Worm (Caenorhabditis elegans) whole organism, early embryonic: Measurements from ENCODE around the gene lrr-1.

ENCODE experiments used
- B0310.2 ChIP-seq: sonication (generic microtip); optimal IDR thresholded peaks from 2 replicates; lab custom pipeline; 2016; ENCODE audit warnings: mild to moderate bottlenecking, missing genetic modification characterization, missing compliant biosample characterization
- ama-1 ChIP-seq: fragments of 150-350 bp; optimal IDR thresholded peaks from 2 replicates; lab custom pipeline; 2014

DNA sequence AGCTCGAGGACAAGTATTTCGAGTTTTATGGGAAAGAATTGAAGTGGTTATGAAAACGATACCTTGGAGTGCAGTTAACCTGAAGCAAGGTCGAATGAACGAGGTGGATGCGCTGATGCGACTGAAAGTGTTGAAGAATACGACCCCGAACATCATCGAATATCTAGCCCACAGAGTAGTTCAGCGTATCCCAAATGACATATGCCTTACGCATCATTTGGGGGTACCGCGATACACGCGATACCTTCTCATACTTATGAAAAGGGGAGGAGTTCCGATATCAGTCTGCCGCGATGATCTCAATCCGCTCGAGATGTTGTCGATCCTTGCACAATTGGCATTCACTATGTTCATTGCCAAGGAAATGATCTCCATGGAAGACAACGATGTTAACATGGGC, 46.4 kb downstream of the lrr-1 start, which contains the start of gene T27F7.12:
- TF ChIP-seq ama-1 (no peak), B0310.2 (tag; lab: Kevin White, UChicago) (no peak)
